Fruit fly (Drosophila melanogaster) whole organism, pupa: ENCODE results near the gene RpL36A.

Source experiments
- CG10348 ChIP-seq: fragments of 200-800 bp; sonication (Bioruptor generic); IDR thresholded peaks from 2 replicates; pipeline ENCODE4 v1.3.6; 2022; ENCODE audit warnings: missing biosample characterization, missing genetic modification characterization
- CG14655 ChIP-seq: fragments of 200-800 bp; sonication (Bioruptor generic); optimal IDR thresholded peaks from 3 replicates; lab custom pipeline; 2017; ENCODE audit warnings: mild to moderate bottlenecking, missing biosample characterization, missing genetic modification reagents, missing genetic modification characterization
- CG32121 ChIP-seq: fragments of 200-800 bp; sonication (Bioruptor generic); IDR thresholded peaks from 2 replicates; pipeline ENCODE4 v1.3.6; 2022; ENCODE audit warnings: missing biosample characterization, missing genetic modification characterization
- CG34367 ChIP-seq: fragments of 200-800 bp; sonication (Bioruptor generic); optimal IDR thresholded peaks from 2 replicates; lab custom pipeline; 2018; ENCODE audit warnings: missing biosample characterization, mild to moderate bottlenecking, missing genetic modification characterization
- CG8159 ChIP-seq: fragments of 200-800 bp; sonication (Bioruptor generic); optimal IDR thresholded peaks from 3 replicates; lab custom pipeline; 2018; ENCODE audit warnings: missing biosample characterization, mild to moderate bottlenecking, missing genetic modification characterization, moderate library complexity
- CG8301 ChIP-seq: fragments of 200-800 bp; sonication (Bioruptor generic); optimal IDR thresholded peaks from 2 replicates; lab custom pipeline; 2018; ENCODE audit warnings: missing biosample characterization, mild to moderate bottlenecking, missing genetic modification characterization
- CG9948 ChIP-seq: fragments of 200-800 bp; sonication (Bioruptor generic); optimal IDR thresholded peaks from 2 replicates; lab custom pipeline; 2018; ENCODE audit warnings: missing biosample characterization, mild to moderate bottlenecking, missing genetic modification characterization, moderate library complexity
- D1 ChIP-seq: fragments of 200-800 bp; sonication (Bioruptor generic); optimal IDR thresholded peaks from 2 replicates; lab custom pipeline; 2018; ENCODE audit warnings: missing biosample characterization, mild to moderate bottlenecking, missing genetic modification characterization, moderate library complexity
- EcR ChIP-seq: fragments of 200-800 bp; sonication (Bioruptor generic); optimal IDR thresholded peaks from 3 replicates; lab custom pipeline; 2019; ENCODE audit warnings: missing biosample characterization, missing genetic modification characterization, mild to moderate bottlenecking, moderate library complexity, missing genetic modification reagents
- Ets98B ChIP-seq: fragments of 200-800 bp; sonication (Bioruptor generic); IDR thresholded peaks from 2 replicates; pipeline ENCODE4 v1.3.6; 2022; ENCODE audit warnings: missing biosample characterization, missing genetic modification characterization
- Pif1B ChIP-seq: fragments of 200-800 bp; sonication (Bioruptor generic); optimal IDR thresholded peaks from 3 replicates; lab custom pipeline; 2016; ENCODE audit warnings: missing biosample characterization, missing genetic modification characterization
- fd96Ca ChIP-seq: fragments of 200-800 bp; sonication (Bioruptor generic); IDR thresholded peaks from 3 replicates; pipeline ENCODE4 v1.3.6; 2022; ENCODE audit warnings: missing biosample characterization, missing genetic modification characterization

DNA sequence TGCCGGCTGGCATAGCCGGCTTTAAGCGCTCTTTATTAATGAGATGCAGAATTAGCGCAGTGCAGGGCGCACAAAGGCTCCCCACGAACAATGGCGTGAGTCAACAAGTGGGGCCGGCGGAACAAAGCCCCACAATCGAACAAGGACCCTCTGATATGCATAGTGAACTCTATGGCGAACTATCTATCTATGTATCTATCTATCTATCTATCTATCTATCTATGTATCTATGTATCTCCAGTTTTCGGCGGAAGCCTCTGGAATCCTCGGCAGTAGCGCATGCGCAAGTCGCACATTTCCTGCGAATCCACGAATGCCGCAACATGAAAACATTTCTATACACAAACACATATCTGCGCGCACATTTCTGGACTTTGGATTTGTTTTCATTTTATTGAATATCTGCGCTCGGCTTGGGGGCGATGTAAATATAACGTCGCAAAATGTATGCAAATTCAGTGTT lies 42.1 kb downstream of the RpL36A start:
- peak; percentile 92 for TF ChIP-seq Pif1B (GFP tag; lab: Kevin White, UChicago)
- TF ChIP-seq CG14655 (GFP tag; lab: Kevin White, UChicago), result peak; percentile 98
- peak; percentile 80 for TF ChIP-seq D1 (tag; lab: Kevin White, UChicago)
- TF ChIP-seq CG9948 (tag; lab: Kevin White, UChicago), result peak; percentile 93
- peak; percentile 95 for TF ChIP-seq fd96Ca (GFP tag; lab: Robert Waterston, UW)
- peak; percentile 70 for TF ChIP-seq EcR (GFP tag; lab: Kevin White, UChicago)
- peak; percentile 90 for TF ChIP-seq CG8159 (tag; lab: Kevin White, UChicago)
- TF ChIP-seq CG10348 (GFP tag; lab: Robert Waterston, UW), result peak; percentile 87
- TF ChIP-seq Ets98B, result peak; percentile 89
- peak; percentile 92 for TF ChIP-seq CG32121 (GFP tag; lab: Robert Waterston, UW)
- peak; percentile 97 for TF ChIP-seq CG8301 (tag; lab: Kevin White, UChicago)
- TF ChIP-seq CG34367 (tag; lab: Kevin White, UChicago), result peak; percentile 80
